Fruit fly (Drosophila melanogaster) whole organism, pupa: ENCODE data around the gene RecQ4.

Source experiments
- CG10348 ChIP-seq: fragments of 200-800 bp; sonication (Bioruptor generic); IDR thresholded peaks from 2 replicates; pipeline ENCODE4 v1.3.6; 2022; ENCODE audit warnings: missing biosample characterization, missing genetic modification characterization
- CG12605 ChIP-seq: fragments of 200-800 bp; sonication (Bioruptor generic); IDR thresholded peaks from 2 replicates; pipeline ENCODE4 v1.3.6; 2022; ENCODE audit warnings: missing biosample characterization, missing genetic modification characterization
- CG13204 ChIP-seq: fragments of 200-800 bp; sonication (Bioruptor generic); optimal IDR thresholded peaks from 2 replicates; lab custom pipeline; 2018; ENCODE audit warnings: missing biosample characterization, mild to moderate bottlenecking, missing genetic modification characterization, moderate library complexity
- CG14655 ChIP-seq: fragments of 200-800 bp; sonication (Bioruptor generic); optimal IDR thresholded peaks from 3 replicates; lab custom pipeline; 2017; ENCODE audit warnings: mild to moderate bottlenecking, missing biosample characterization, missing genetic modification reagents, missing genetic modification characterization
- CG15710 ChIP-seq: fragments of 200-800 bp; sonication (Bioruptor generic); optimal IDR thresholded peaks from 2 replicates; lab custom pipeline; 2018; ENCODE audit warnings: missing biosample characterization, mild to moderate bottlenecking, missing genetic modification characterization, moderate library complexity
- CG17806 ChIP-seq: fragments of 200-800 bp; sonication (Bioruptor generic); optimal IDR thresholded peaks from 2 replicates; lab custom pipeline; 2018; ENCODE audit warnings: missing biosample characterization, mild to moderate bottlenecking, missing genetic modification characterization, moderate library complexity
- CG32121 ChIP-seq: fragments of 200-800 bp; sonication (Bioruptor generic); IDR thresholded peaks from 2 replicates; pipeline ENCODE4 v1.3.6; 2022; ENCODE audit warnings: missing biosample characterization, missing genetic modification characterization
- CG34367 ChIP-seq: fragments of 200-800 bp; sonication (Bioruptor generic); optimal IDR thresholded peaks from 2 replicates; lab custom pipeline; 2018; ENCODE audit warnings: missing biosample characterization, mild to moderate bottlenecking, missing genetic modification characterization
- CG4496 ChIP-seq: fragments of 200-800 bp; sonication (Bioruptor generic); IDR thresholded peaks from 3 replicates; pipeline ENCODE4 v1.3.6; 2022; ENCODE audit warnings: missing biosample characterization, missing genetic modification characterization
- CG8159 ChIP-seq: fragments of 200-800 bp; sonication (Bioruptor generic); optimal IDR thresholded peaks from 3 replicates; lab custom pipeline; 2018; ENCODE audit warnings: missing biosample characterization, mild to moderate bottlenecking, missing genetic modification characterization, moderate library complexity
- CG8301 ChIP-seq: fragments of 200-800 bp; sonication (Bioruptor generic); optimal IDR thresholded peaks from 2 replicates; lab custom pipeline; 2018; ENCODE audit warnings: missing biosample characterization, mild to moderate bottlenecking, missing genetic modification characterization
- CG9948 ChIP-seq: fragments of 200-800 bp; sonication (Bioruptor generic); optimal IDR thresholded peaks from 2 replicates; lab custom pipeline; 2018; ENCODE audit warnings: missing biosample characterization, mild to moderate bottlenecking, missing genetic modification characterization, moderate library complexity
- D1 ChIP-seq: fragments of 200-800 bp; sonication (Bioruptor generic); optimal IDR thresholded peaks from 2 replicates; lab custom pipeline; 2018; ENCODE audit warnings: missing biosample characterization, mild to moderate bottlenecking, missing genetic modification characterization, moderate library complexity
- EcR ChIP-seq: fragments of 200-800 bp; sonication (Bioruptor generic); optimal IDR thresholded peaks from 3 replicates; lab custom pipeline; 2019; ENCODE audit warnings: missing biosample characterization, missing genetic modification characterization, mild to moderate bottlenecking, moderate library complexity, missing genetic modification reagents
- Ets98B ChIP-seq: fragments of 200-800 bp; sonication (Bioruptor generic); IDR thresholded peaks from 2 replicates; pipeline ENCODE4 v1.3.6; 2022; ENCODE audit warnings: missing biosample characterization, missing genetic modification characterization
- Pif1A ChIP-seq: fragments of 200-800 bp; sonication (Bioruptor generic); optimal IDR thresholded peaks from 3 replicates; lab custom pipeline; 2016; ENCODE audit warnings: missing biosample characterization, missing genetic modification characterization
- Pif1B ChIP-seq: fragments of 200-800 bp; sonication (Bioruptor generic); optimal IDR thresholded peaks from 3 replicates; lab custom pipeline; 2016; ENCODE audit warnings: missing biosample characterization, missing genetic modification characterization
- Snoo ChIP-seq: fragments of 200-800 bp; sonication (Bioruptor generic); optimal IDR thresholded peaks from 3 replicates; lab custom pipeline; 2017; ENCODE audit warnings: missing biosample characterization, mild to moderate bottlenecking, missing genetic modification characterization, inconsistent platforms
- fd96Ca ChIP-seq: fragments of 200-800 bp; sonication (Bioruptor generic); IDR thresholded peaks from 3 replicates; pipeline ENCODE4 v1.3.6; 2022; ENCODE audit warnings: missing biosample characterization, missing genetic modification characterization
- gl ChIP-seq: fragments of 200-800 bp; sonication (Bioruptor generic); optimal IDR thresholded peaks from 2 replicates; lab custom pipeline; 2018; ENCODE audit warnings: missing biosample characterization, mild to moderate bottlenecking, missing genetic modification characterization
- rn ChIP-seq: fragments of 200-800 bp; sonication (Bioruptor generic); IDR thresholded peaks from 2 replicates; pipeline ENCODE4 v1.3.6; 2022; ENCODE audit warnings: missing biosample characterization, missing genetic modification characterization

The RecQ4 gene

DNA sequence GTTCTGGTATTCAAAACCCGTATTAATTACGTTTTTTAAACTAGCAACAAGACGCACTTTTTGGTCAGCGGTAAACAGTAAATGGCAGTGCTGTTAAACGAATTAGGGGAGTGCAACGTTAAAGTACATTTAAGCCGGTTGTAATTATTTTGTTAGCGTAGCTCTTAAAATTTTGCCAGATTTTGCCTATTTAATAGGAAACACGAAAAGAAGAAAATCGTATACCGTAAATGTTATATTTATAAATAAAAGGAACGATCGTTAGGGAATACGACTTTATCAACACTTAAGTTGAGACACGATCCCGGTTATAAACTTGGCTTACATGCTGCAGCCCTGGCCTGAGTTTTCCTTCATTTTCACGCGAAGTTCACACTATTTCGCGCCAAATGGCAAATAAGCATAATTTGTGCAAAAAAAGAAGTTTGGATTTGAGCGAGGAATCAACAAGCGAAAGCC, 38.3 kb downstream of the RecQ4 start, which contains the start of the genes Setx and mus301:
Setx (minus strand) TSS at position 51 of the 459 bp plus-strand sequence.
mus301 (plus strand) TSS at position 361 of the 459 bp plus-strand sequence.
- TF ChIP-seq CG12605 (no peak), Ets98B (GFP tag; lab: Robert Waterston, UW) (peak; percentile 49), rn (peak; percentile 56), D1 (tag; lab: Kevin White, UChicago) (no peak), EcR (GFP tag; lab: Kevin White, UChicago) (no peak), CG32121 (GFP tag; lab: Robert Waterston, UW) (0 out of 2 replicates have a peak, but pooled peaks have one; percentile 42), CG15710 (tag; lab: Kevin White, UChicago) (peak; percentile 76), CG14655 (GFP tag; lab: Kevin White, UChicago) (no peak), CG4496 (GFP tag; lab: Robert Waterston, UW) (peak; percentile 52; the same call in 2 of the 3 replicates), Pif1A (GFP tag; lab: Kevin White, UChicago) (no peak), CG17806 (tag; lab: Kevin White, UChicago) (peak; percentile 56), CG10348 (GFP tag; lab: Robert Waterston, UW) (no peak), gl (no peak), Snoo (tag; lab: Kevin White, UChicago) (no peak), fd96Ca (GFP tag; lab: Robert Waterston, UW) (no peak), CG13204 (GFP tag; lab: Kevin White, UChicago) (no peak), CG9948 (no peak), CG8159 (tag; lab: Kevin White, UChicago) (no peak), CG34367 (tag; lab: Kevin White, UChicago) (no peak), Pif1B (GFP tag; lab: Kevin White, UChicago) (no peak), CG8301 (tag; lab: Kevin White, UChicago) (no peak)

DNA sequence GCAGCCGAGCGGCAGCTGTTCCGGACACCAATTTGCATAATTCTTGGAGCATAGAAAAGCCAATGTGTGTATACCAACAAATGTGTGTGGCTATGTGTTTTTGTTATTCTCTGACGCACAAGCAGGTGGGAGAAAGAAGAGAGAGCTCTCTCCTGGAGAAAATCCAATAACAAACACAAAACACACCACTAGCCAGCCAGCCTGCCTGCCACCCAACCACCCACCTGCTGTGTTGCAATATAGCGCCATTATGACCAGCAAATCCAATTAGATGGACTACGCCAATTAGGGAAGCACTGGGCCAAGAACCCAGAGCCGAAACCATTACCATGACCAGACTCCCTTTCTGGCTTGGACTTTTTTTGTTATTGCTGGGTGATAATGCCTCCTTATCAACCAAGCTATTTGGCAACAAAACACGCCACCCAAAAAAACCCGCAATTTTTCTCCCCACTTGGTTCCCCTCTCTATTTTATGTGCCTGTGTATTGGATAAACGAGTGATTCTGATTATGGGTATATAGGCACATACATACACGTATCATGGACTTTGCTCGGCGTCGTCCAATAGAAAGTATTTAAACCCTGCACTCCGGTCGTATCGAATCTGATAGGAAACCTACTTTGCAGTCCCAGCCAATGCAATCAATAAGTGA, 47.3 kb downstream of the RecQ4 start:
- TF ChIP-seq rn (no peak), Pif1A (GFP tag; lab: Kevin White, UChicago) (no peak), CG13204 (GFP tag; lab: Kevin White, UChicago) (no peak), CG4496 (GFP tag; lab: Robert Waterston, UW) (0 out of 3 replicates have a peak, but pooled peaks have one; percentile 33), gl (peak; percentile 34), Snoo (tag; lab: Kevin White, UChicago) (no peak), fd96Ca (GFP tag; lab: Robert Waterston, UW) (0 out of 3 replicates have a peak, but pooled peaks have one; percentile 34), CG15710 (tag; lab: Kevin White, UChicago) (no peak), D1 (tag; lab: Kevin White, UChicago) (no peak), Ets98B (GFP tag; lab: Robert Waterston, UW) (no peak), CG32121 (GFP tag; lab: Robert Waterston, UW) (no peak), EcR (GFP tag; lab: Kevin White, UChicago) (no peak), CG9948 (no peak), CG8301 (tag; lab: Kevin White, UChicago) (peak; percentile 6), CG8159 (tag; lab: Kevin White, UChicago) (no peak), Pif1B (GFP tag; lab: Kevin White, UChicago) (no peak), CG17806 (tag; lab: Kevin White, UChicago) (no peak)

DNA sequence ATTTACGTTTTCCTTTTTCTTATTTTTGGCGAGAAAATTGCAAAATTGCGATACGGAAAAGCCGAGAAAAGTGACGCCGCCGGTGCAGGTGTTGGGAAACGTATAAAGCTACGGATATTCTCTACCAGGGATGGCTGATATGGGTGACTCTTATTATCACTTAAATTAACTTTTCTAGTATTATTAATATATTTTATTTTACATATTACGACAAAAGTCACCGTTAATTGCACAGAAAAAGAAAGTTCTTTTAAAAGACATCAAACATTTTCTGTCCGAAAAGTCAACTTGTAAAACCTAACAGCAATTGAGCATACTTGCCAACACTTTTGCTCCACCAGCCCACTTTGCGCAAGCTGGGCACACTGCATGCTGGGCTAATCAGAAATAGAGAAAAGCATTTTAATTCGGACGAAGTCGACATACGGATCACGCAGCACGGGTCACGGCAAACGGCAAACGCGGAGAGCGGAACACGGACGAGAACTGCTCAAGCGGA, 48.0 kb downstream of the RecQ4 start, which contains the start of the genes Cds and Uba2:
Cds (plus strand) TSS at position 51 of the 499 bp plus-strand sequence.
Uba2 (minus strand) TSS at position 107 of the 499 bp plus-strand sequence.
- TF ChIP-seq CG8301 (tag; lab: Kevin White, UChicago) (peak; percentile 74), Pif1B (GFP tag; lab: Kevin White, UChicago) (peak; percentile 80), Snoo (tag; lab: Kevin White, UChicago) (peak; percentile 85), gl (peak; percentile 40), CG15710 (tag; lab: Kevin White, UChicago) (peak; percentile 85), Pif1A (GFP tag; lab: Kevin White, UChicago) (no peak), CG17806 (tag; lab: Kevin White, UChicago) (peak; percentile 77), CG9948 (peak; percentile 75), rn (peak; percentile 81), EcR (GFP tag; lab: Kevin White, UChicago) (peak; percentile 14), Ets98B (GFP tag; lab: Robert Waterston, UW) (peak; percentile 90), CG12605 (peak; percentile 72), D1 (tag; lab: Kevin White, UChicago) (no peak), CG14655 (GFP tag; lab: Kevin White, UChicago) (no peak), CG13204 (GFP tag; lab: Kevin White, UChicago) (no peak), CG4496 (GFP tag; lab: Robert Waterston, UW) (peak; percentile 90), CG10348 (GFP tag; lab: Robert Waterston, UW) (peak; percentile 75), fd96Ca (GFP tag; lab: Robert Waterston, UW) (peak; percentile 90), CG8159 (tag; lab: Kevin White, UChicago) (peak; percentile 97), CG32121 (GFP tag; lab: Robert Waterston, UW) (peak; percentile 92), CG34367 (tag; lab: Kevin White, UChicago) (peak; percentile 69)
- TF ChIP-seq, all 21 proteins: peak for 17

DNA sequence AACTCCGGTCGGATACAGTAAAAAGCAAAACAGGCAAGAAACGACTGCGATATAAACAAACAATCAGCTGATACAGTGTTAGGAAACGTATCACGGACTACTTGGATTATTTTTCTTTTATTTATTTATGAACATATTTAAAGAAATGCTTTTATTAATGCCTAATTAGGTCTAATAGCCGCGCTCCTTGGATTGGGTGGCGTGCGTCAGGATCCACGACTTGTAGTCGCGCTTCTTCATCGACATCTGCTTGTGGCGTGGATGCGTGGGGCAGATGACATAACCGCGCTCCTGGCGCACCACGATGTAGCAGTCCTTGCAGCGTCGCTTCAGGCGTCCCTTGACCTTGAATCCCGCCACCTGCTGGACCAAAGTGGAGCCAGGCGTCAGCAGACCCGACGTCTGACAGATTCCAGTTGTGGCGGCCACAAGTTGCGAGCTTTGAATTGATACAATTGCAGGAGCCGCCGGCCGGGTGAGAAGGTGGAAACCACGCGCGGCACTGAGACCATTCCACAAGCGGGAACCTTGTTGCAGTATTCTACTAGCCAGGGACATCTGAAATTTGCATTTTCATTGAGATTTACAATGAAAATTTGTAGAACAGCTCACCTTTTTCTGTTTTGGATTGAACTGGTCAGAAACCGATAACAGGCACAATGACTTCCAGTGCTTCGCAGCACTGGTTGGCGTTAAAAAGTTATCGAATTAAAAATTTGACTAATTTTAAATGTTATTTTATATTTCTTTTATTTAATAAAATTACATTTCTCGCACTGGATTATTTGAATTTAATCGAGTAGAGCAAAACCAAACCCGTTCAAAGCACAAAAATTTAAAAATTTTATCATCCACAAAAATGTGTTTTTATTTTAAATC, 51.1 kb downstream of the RecQ4 start, which contains the start of the genes CG7550 and mRpL36:
CG7550 (minus strand) TSS at position 51 of the 879 bp plus-strand sequence.
mRpL36 (minus strand) TSS at position 652 of the 879 bp plus-strand sequence.
- no peak for TF ChIP-seq D1 (tag; lab: Kevin White, UChicago)
- no peak for TF ChIP-seq CG9948
- no peak for TF ChIP-seq Snoo (tag; lab: Kevin White, UChicago)
- no peak for TF ChIP-seq CG15710 (tag; lab: Kevin White, UChicago)
- no peak for TF ChIP-seq CG8159 (tag; lab: Kevin White, UChicago)
- TF ChIP-seq Pif1A (GFP tag; lab: Kevin White, UChicago) = no peak
- no peak for TF ChIP-seq CG14655 (GFP tag; lab: Kevin White, UChicago)
- TF ChIP-seq CG13204 (GFP tag; lab: Kevin White, UChicago) = no peak
- TF ChIP-seq gl = no peak
- no peak for TF ChIP-seq rn
- no peak for TF ChIP-seq EcR (GFP tag; lab: Kevin White, UChicago)
- TF ChIP-seq CG10348 (GFP tag; lab: Robert Waterston, UW) = no peak
- TF ChIP-seq CG4496 (GFP tag; lab: Robert Waterston, UW) = no peak
